Worm (Caenorhabditis elegans): Measurements from ENCODE around the gene col-113.

The col-113 gene

ce11 chrIV:7107893-7108292, 44.4 kb downstream of the col-113 start, which contains the start of gene ZC477.2:
TSS of gene ZC477.2 (plus strand) at chrIV:7108193.
- TF ChIP-seq nhr-28 (tag; optimal IDR thresholded peaks at IDR 0.05) = no peak
- no peak for TF ChIP-seq ceh-16 (tag; optimal IDR thresholded peaks at IDR 0.05)
- TF ChIP-seq lin-15B (tag; optimal IDR thresholded peaks at IDR 0.05) = no peak
- no peak for TF ChIP-seq nhr-12 (tag; optimal IDR thresholded peaks at IDR 0.05)
- no peak for TF ChIP-seq ceh-28 (tag; optimal IDR thresholded peaks at IDR 0.05)
- no peak for TF ChIP-seq unc-39 (tag; optimal IDR thresholded peaks at IDR 0.05)
- TF ChIP-seq lin-39 (tag; optimal IDR thresholded peaks at IDR 0.05) = no peak
- no peak for TF ChIP-seq elt-3 (tag; optimal IDR thresholded peaks at IDR 0.05)
- no peak for TF ChIP-seq nhr-43 (tag; optimal IDR thresholded peaks at IDR 0.05; ENCODE audit: poor library complexity, severe bottlenecking)
- no peak for TF ChIP-seq nhr-77 (tag; optimal IDR thresholded peaks at IDR 0.05)
- TF ChIP-seq hmg-11 (tag; optimal IDR thresholded peaks at IDR 0.05) = no peak
- no peak for TF ChIP-seq zag-1 (tag; optimal IDR thresholded peaks at IDR 0.05)
- TF ChIP-seq ama-1 (optimal IDR thresholded peaks at IDR 0.05) = no peak
- no peak for TF ChIP-seq pha-4 (tag; optimal IDR thresholded peaks at IDR 0.05)
- no peak for TF ChIP-seq sea-2 (GFP tag; optimal IDR thresholded peaks at IDR 0.05)
- no peak for TF ChIP-seq eor-1 (tag; optimal IDR thresholded peaks at IDR 0.05)
- TF ChIP-seq tbx-2 (tag; optimal IDR thresholded peaks at IDR 0.05) = no peak

- TF ChIP-seq ceh-16 (tag; optimal IDR thresholded peaks at IDR 0.05) = no peak
- TF ChIP-seq fos-1 (tag; optimal IDR thresholded peaks at IDR 0.05) = no peak
- TF ChIP-seq fkh-10 (GFP tag; optimal IDR thresholded peaks at IDR 0.05) = no peak
- TF ChIP-seq nhr-43 (tag; optimal IDR thresholded peaks at IDR 0.05; ENCODE audit: poor library complexity, severe bottlenecking) = peak; percentile 36
- no peak for TF ChIP-seq unc-62 (GFP tag; optimal IDR thresholded peaks at IDR 0.05)
- TF ChIP-seq R02D3.7 (tag; optimal IDR thresholded peaks at IDR 0.05) = peak; percentile 30
- peak; percentile 34 for TF ChIP-seq elt-2 (tag; optimal IDR thresholded peaks at IDR 0.05)
- TF ChIP-seq mml-1 (tag; optimal IDR thresholded peaks at IDR 0.05) = no peak
- TF ChIP-seq tbx-2 (tag; optimal IDR thresholded peaks at IDR 0.05) = peak; percentile 56
- TF ChIP-seq daf-12 (tag; optimal IDR thresholded peaks at IDR 0.05) = no peak
- TF ChIP-seq ztf-4 (tag; optimal IDR thresholded peaks at IDR 0.05) = no peak
- peak; percentile 55 for TF ChIP-seq nhr-23 (tag; optimal IDR thresholded peaks at IDR 0.05)
- peak; percentile 42 for TF ChIP-seq nhr-77 (tag; optimal IDR thresholded peaks at IDR 0.05)
- TF ChIP-seq pqm-1 (tag; optimal IDR thresholded peaks at IDR 0.05) = no peak
- TF ChIP-seq sea-2 (GFP tag; optimal IDR thresholded peaks at IDR 0.05) = no peak
- no peak for TF ChIP-seq lin-39 (tag; optimal IDR thresholded peaks at IDR 0.05)
- peak; percentile 35 for TF ChIP-seq nhr-25 (tag; optimal IDR thresholded peaks at IDR 0.05)
- TF ChIP-seq ztf-11 (tag; optimal IDR thresholded peaks at IDR 0.05) = no peak
- peak; percentile 41 for TF ChIP-seq snpc-4 (tag; optimal IDR thresholded peaks at IDR 0.05)
- TF ChIP-seq nfya-1 (tag; optimal IDR thresholded peaks at IDR 0.05; ENCODE audit: insufficient read depth) = peak; percentile 64
- TF ChIP-seq elt-1 (tag; optimal IDR thresholded peaks at IDR 0.05) = no peak
- no peak for TF ChIP-seq nhr-12 (tag; optimal IDR thresholded peaks at IDR 0.05)
- peak; percentile 42 for TF ChIP-seq nhr-11 (tag; optimal IDR thresholded peaks at IDR 0.05)
- TF ChIP-seq pha-4 (tag; optimal IDR thresholded peaks at IDR 0.05) = peak; percentile 92
- TF ChIP-seq ceh-82 (tag; optimal IDR thresholded peaks at IDR 0.05) = no peak
- no peak for TF ChIP-seq nhr-76 (tag; optimal IDR thresholded peaks at IDR 0.05)
- TF ChIP-seq lin-15B (tag; optimal IDR thresholded peaks at IDR 0.05) = peak; percentile 79
- no peak for TF ChIP-seq nhr-237 (tag; optimal IDR thresholded peaks at IDR 0.05)
- no peak for TF ChIP-seq zag-1 (tag; optimal IDR thresholded peaks at IDR 0.05)
- TF ChIP-seq nhr-67 (tag; optimal IDR thresholded peaks at IDR 0.05) = no peak
- TF ChIP-seq jun-1 (tag; optimal IDR thresholded peaks at IDR 0.05) = peak; percentile 29
- no peak for TF ChIP-seq egl-27 (tag; optimal IDR thresholded peaks at IDR 0.05)
- TF ChIP-seq egl-5 (tag; optimal IDR thresholded peaks at IDR 0.05) = no peak
- no peak for TF ChIP-seq fkh-2 (tag; optimal IDR thresholded peaks at IDR 0.05)
- peak; percentile 25 for TF ChIP-seq ceh-28 (tag; optimal IDR thresholded peaks at IDR 0.05)
- no peak for TF ChIP-seq mdl-1 (tag; optimal IDR thresholded peaks at IDR 0.05)
- TF ChIP-seq eor-1 (tag; optimal IDR thresholded peaks at IDR 0.05) = no peak
- TF ChIP-seq ZK546.5 (tag; optimal IDR thresholded peaks at IDR 0.05) = no peak
- TF ChIP-seq lsy-12 (tag; optimal IDR thresholded peaks at IDR 0.05) = peak; percentile 39
- no peak for TF ChIP-seq skn-1 (tag; optimal IDR thresholded peaks at IDR 0.05)
- no peak for TF ChIP-seq hmg-11 (tag; optimal IDR thresholded peaks at IDR 0.05)
- no peak for TF ChIP-seq unc-39 (tag; optimal IDR thresholded peaks at IDR 0.05)
- no peak for TF ChIP-seq ceh-9 (tag; optimal IDR thresholded peaks at IDR 0.05)
- TF ChIP-seq elt-3 (tag; optimal IDR thresholded peaks at IDR 0.05) = no peak
- TF ChIP-seq ama-1 (optimal IDR thresholded peaks at IDR 0.05) = no peak
- no peak for TF ChIP-seq aly-2 (tag; optimal IDR thresholded peaks at IDR 0.05)
- no peak for TF ChIP-seq nhr-28 (tag; optimal IDR thresholded peaks at IDR 0.05)
Observed at ce11 chrIV:7103211-7103679, 49.1 kb downstream of the col-113 start, which contains the start of the genes rde-8 and ZC477.3. TSS of gene rde-8 (minus strand) at chrIV:7103261. TSS of gene ZC477.3 (plus strand) at chrIV:7103492.
